Fruit fly (Drosophila melanogaster) whole organism, wandering third instar larva: ENCODE data around the gene serp.

Experiments used
- brk ChIP-seq: fragments of 200-800 bp; sonication (Bioruptor generic); optimal IDR thresholded peaks from 2 replicates; lab custom pipeline; 2016; ENCODE audit warnings: missing biosample characterization, mild to moderate bottlenecking, missing genetic modification characterization
- pan ChIP-seq: fragments of >200 bp; optimal IDR thresholded peaks from 2 replicates; lab custom pipeline; 2017

- TF ChIP-seq brk (GFP tag; lab: Kevin White, UChicago) (no peak), pan (lab: Kevin White, UChicago) (no peak)
These were observed 10.3 kb downstream of the serp start for dm6 chr3L:19697395-19697978.
